Fruit fly (Drosophila melanogaster): ENCODE measurements around the gene Lamtor4.

- TF ChIP-seq Mnt (GFP tag; optimal IDR thresholded peaks at IDR 0.05) (no peak), bab1 (GFP tag; optimal IDR thresholded peaks at IDR 0.05) (no peak), CG7045 (GFP tag; optimal IDR thresholded peaks at IDR 0.05) (no peak), cnc (optimal IDR thresholded peaks at IDR 0.05) (no peak), CG33017 (tag; optimal IDR thresholded peaks at IDR 0.05) (no peak), Crg-1 (GFP tag; optimal IDR thresholded peaks at IDR 0.05) (no peak), toe (GFP tag; optimal IDR thresholded peaks at IDR 0.05) (no peak), Hr96 (GFP tag; optimal IDR thresholded peaks at IDR 0.05) (no peak), kay (GFP tag; ENCODE audit: borderline replicate concordance) (peak; percentile 34), pad (GFP tag; optimal IDR thresholded peaks at IDR 0.05) (no peak), CG14711 (tag; optimal IDR thresholded peaks at IDR 0.05) (no peak)
Observed at dm6 chr3L:3923631-3924274, 27.1 kb downstream of the Lamtor4 start.

All from whole organism, adult.